Fruit fly (Drosophila melanogaster) whole organism, adult: Measurements from ENCODE around the gene CG31872.

ENCODE experiments used
- CG12768 ChIP-seq: fragments of 200-800 bp; sonication (Bioruptor generic); optimal IDR thresholded peaks from 2 replicates; lab custom pipeline; 2017; ENCODE audit warnings: missing biosample characterization, missing genetic modification characterization, mild to moderate bottlenecking, moderate library complexity, missing genetic modification reagents
- CG1620 ChIP-seq: fragments of 200-800 bp; sonication (Bioruptor generic); optimal IDR thresholded peaks from 2 replicates; lab custom pipeline; 2016; ENCODE audit warnings: missing biosample characterization, missing genetic modification characterization
- CG33017 ChIP-seq: fragments of 200-800 bp; sonication (Bioruptor generic); optimal IDR thresholded peaks from 2 replicates; lab custom pipeline; 2018; ENCODE audit warnings: missing biosample characterization, mild to moderate bottlenecking, missing genetic modification characterization, moderate library complexity
- CG5204 ChIP-seq: fragments of 200-800 bp; sonication (Bioruptor generic); optimal IDR thresholded peaks from 2 replicates; lab custom pipeline; 2016; ENCODE audit warnings: missing biosample characterization, missing genetic modification characterization
- CG7045 ChIP-seq: fragments of 200-800 bp; sonication (Bioruptor generic); optimal IDR thresholded peaks from 2 replicates; lab custom pipeline; 2017; ENCODE audit warnings: missing biosample characterization, mild to moderate bottlenecking, missing genetic modification characterization
- CG7101 ChIP-seq: fragments of 200-800 bp; sonication (Bioruptor generic); optimal IDR thresholded peaks from 2 replicates; lab custom pipeline; 2018; ENCODE audit warnings: missing biosample characterization, mild to moderate bottlenecking, missing genetic modification characterization, moderate library complexity
- Clk ChIP-seq: fragments of 200-800 bp; sonication (Bioruptor generic); optimal IDR thresholded peaks from 2 replicates; lab custom pipeline; 2017; ENCODE audit warnings: missing biosample characterization, missing genetic modification characterization
- Crg-1 ChIP-seq: fragments of 200-800 bp; sonication (Bioruptor generic); optimal IDR thresholded peaks from 2 replicates; lab custom pipeline; 2016; ENCODE audit warnings: missing biosample characterization, missing genetic modification characterization
- Hr96 ChIP-seq: fragments of 200-800 bp; sonication (Bioruptor generic); optimal IDR thresholded peaks from 2 replicates; lab custom pipeline; 2016; ENCODE audit warnings: missing biosample characterization, missing genetic modification characterization
- cic ChIP-seq: fragments of 200-800 bp; sonication (Bioruptor generic); optimal IDR thresholded peaks from 2 replicates; lab custom pipeline; 2017; ENCODE audit warnings: missing biosample characterization, mild to moderate bottlenecking, missing genetic modification characterization, moderate library complexity
- cnc ChIP-seq, 2 experiments: fragments of >200 bp; optimal IDR thresholded peaks; 2 replicates each; lab custom pipeline; 2017
- kay ChIP-seq: fragments of 200-800 bp; sonication (Bioruptor generic); peaks from one replicate; lab custom pipeline; 2016; ENCODE audit warnings: missing biosample characterization, missing genetic modification characterization, borderline replicate concordance
- ovo ChIP-seq: fragments of 200-800 bp; sonication (Bioruptor generic); optimal IDR thresholded peaks from 2 replicates; lab custom pipeline; 2016; ENCODE audit warnings: missing biosample characterization, missing genetic modification characterization
- toe ChIP-seq: fragments of 200-800 bp; sonication (Bioruptor generic); optimal IDR thresholded peaks from 2 replicates; lab custom pipeline; 2016; ENCODE audit warnings: missing biosample characterization, missing genetic modification characterization

- TF ChIP-seq ovo (no peak), cic (GFP tag; lab: Kevin White, UChicago) (no peak), CG12768 (GFP tag; lab: Kevin White, UChicago) (no peak), kay (no peak), toe (no peak), cnc (optimal IDR thresholded peaks at IDR 0.05; lab: Kevin White, UChicago) (no peak), CG5204 (GFP tag; lab: Kevin White, UChicago) (no peak), CG33017 (tag; lab: Kevin White, UChicago) (no peak), CG7045 (no peak), Clk (GFP tag; lab: Kevin White, UChicago) (no peak), CG7101 (tag; lab: Kevin White, UChicago) (no peak), Crg-1 (GFP tag; lab: Kevin White, UChicago) (no peak), CG1620 (no peak), Hr96 (GFP tag; lab: Kevin White, UChicago) (no peak)
Observed at dm6 chr2L:10638371-10638770, 1.4 kb upstream of the CG31872 start, which contains the start of gene CG7329.
